Fruit fly (Drosophila melanogaster) whole organism, embryonic: ENCODE measurements around the gene CG34331.
A peak's percentile ranks its signal among the peaks of the same experiment; 100 is the strongest.

Experiments
- Asciz ChIP-seq: fragments of 200-800 bp; sonication (Bioruptor generic); optimal IDR thresholded peaks from 2 replicates; lab custom pipeline; 2017; ENCODE audit warnings: missing biosample characterization, mild to moderate bottlenecking, missing genetic modification characterization, missing genetic modification reagents
- Bdp1 ChIP-seq: fragments of 200-800 bp; sonication (Bioruptor generic); optimal IDR thresholded peaks from 3 replicates; lab custom pipeline; 2016; ENCODE audit warnings: missing biosample characterization, missing genetic modification characterization
- CG1024 ChIP-seq: fragments of 200-800 bp; sonication (Bioruptor generic); IDR thresholded peaks from 2 replicates; pipeline ENCODE4 v1.3.6; 2022; ENCODE audit warnings: missing biosample characterization, missing genetic modification characterization
- CG10267 ChIP-seq: fragments of 200-800 bp; sonication (Bioruptor generic); optimal IDR thresholded peaks from 2 replicates; lab custom pipeline; 2018; ENCODE audit warnings: missing biosample characterization, mild to moderate bottlenecking, missing genetic modification characterization, moderate library complexity
- CG10366 ChIP-seq: fragments of 200-800 bp; sonication (Bioruptor generic); IDR thresholded peaks from 2 replicates; pipeline ENCODE4 v1.3.6; 2022; ENCODE audit warnings: missing biosample characterization, missing genetic modification characterization
- CG12155 ChIP-seq: fragments of 200-800 bp; sonication (Bioruptor generic); optimal IDR thresholded peaks from 3 replicates; lab custom pipeline; 2016; ENCODE audit warnings: missing biosample characterization, missing genetic modification characterization
- CG12299 ChIP-seq: fragments of 200-800 bp; sonication (Bioruptor generic); optimal IDR thresholded peaks from 2 replicates; lab custom pipeline; 2018; ENCODE audit warnings: missing biosample characterization, mild to moderate bottlenecking, missing genetic modification characterization
- CG15269 ChIP-seq: fragments of 200-800 bp; sonication (Bioruptor generic); optimal IDR thresholded peaks from 2 replicates; lab custom pipeline; 2018; ENCODE audit warnings: missing biosample characterization, mild to moderate bottlenecking, missing genetic modification characterization, moderate library complexity
- CG1602 ChIP-seq: fragments of 200-800 bp; sonication (Bioruptor generic); optimal IDR thresholded peaks from 3 replicates; lab custom pipeline; 2016; ENCODE audit warnings: missing biosample characterization, missing genetic modification characterization
- CG18262 ChIP-seq: fragments of 200-800 bp; optimal IDR thresholded peaks from 3 replicates; lab custom pipeline; 2019; ENCODE audit warnings: missing biosample characterization, mild to moderate bottlenecking, missing genetic modification characterization, moderate library complexity
- CG34422 ChIP-seq: fragments of 200-800 bp; sonication (Bioruptor generic); IDR thresholded peaks from 3 replicates; pipeline ENCODE4 v1.3.6; 2022; ENCODE audit warnings: missing biosample characterization, missing genetic modification characterization
- CG3995 ChIP-seq: fragments of 200-800 bp; sonication (Bioruptor generic); optimal IDR thresholded peaks from 3 replicates; lab custom pipeline; 2016; ENCODE audit warnings: missing biosample characterization, missing genetic modification characterization
- CG4617 ChIP-seq: fragments of 200-800 bp; sonication (Bioruptor generic); optimal IDR thresholded peaks from 3 replicates; lab custom pipeline; 2016; ENCODE audit warnings: missing biosample characterization, missing genetic modification characterization, borderline replicate concordance
- CG5953 ChIP-seq: fragments of 200-800 bp; sonication (Bioruptor generic); IDR thresholded peaks from 2 replicates; pipeline ENCODE4 v1.3.6; 2022; ENCODE audit warnings: missing biosample characterization, missing genetic modification characterization
- CG6272 ChIP-seq: fragments of 200-800 bp; sonication (Bioruptor generic); IDR thresholded peaks from 2 replicates; pipeline ENCODE4 v1.3.6; 2022; ENCODE audit warnings: missing biosample characterization, missing genetic modification characterization
- CG6654 ChIP-seq: fragments of 200-800 bp; sonication (Bioruptor generic); optimal IDR thresholded peaks from 2 replicates; lab custom pipeline; 2017; ENCODE audit warnings: missing biosample characterization, mild to moderate bottlenecking, missing genetic modification characterization
- CG6689 ChIP-seq: fragments of 200-800 bp; sonication (Bioruptor generic); IDR thresholded peaks from 2 replicates; pipeline ENCODE4 v1.3.6; 2022; ENCODE audit warnings: missing biosample characterization, missing genetic modification characterization
- CG8089 ChIP-seq: fragments of 200-800 bp; sonication (Bioruptor generic); optimal IDR thresholded peaks from 3 replicates; lab custom pipeline; 2016; ENCODE audit warnings: missing biosample characterization, missing genetic modification characterization
- CG8359 ChIP-seq: fragments of 200-800 bp; sonication (Bioruptor generic); optimal IDR thresholded peaks from 2 replicates; lab custom pipeline; 2017; ENCODE audit warnings: missing biosample characterization, mild to moderate bottlenecking, missing genetic modification characterization, borderline replicate concordance
- CG8765 ChIP-seq: fragments of 200-800 bp; sonication (Bioruptor generic); IDR thresholded peaks from 2 replicates; pipeline ENCODE4 v1.3.6; 2022; ENCODE audit warnings: missing biosample characterization, missing genetic modification characterization
- CG8944 ChIP-seq: fragments of 200-800 bp; sonication (Bioruptor generic); optimal IDR thresholded peaks from 3 replicates; lab custom pipeline; 2016; ENCODE audit warnings: missing biosample characterization, missing genetic modification characterization
- CG9817 ChIP-seq: fragments of 200-800 bp; sonication (Bioruptor generic); optimal IDR thresholded peaks from 2 replicates; lab custom pipeline; 2018; ENCODE audit warnings: missing biosample characterization, mild to moderate bottlenecking, missing genetic modification characterization, moderate library complexity
- CkIIα-i1 ChIP-seq: fragments of 200-800 bp; sonication (Bioruptor generic); IDR thresholded peaks from 2 replicates; pipeline ENCODE4 v1.3.6; 2022; ENCODE audit warnings: missing biosample characterization, missing genetic modification characterization
- CrebB ChIP-seq: fragments of 200-800 bp; sonication (Bioruptor generic); optimal IDR thresholded peaks from 3 replicates; lab custom pipeline; 2018; ENCODE audit warnings: missing biosample characterization, mild to moderate bottlenecking, missing genetic modification characterization
- Dbx ChIP-seq: fragments of 200-800 bp; sonication (Bioruptor generic); IDR thresholded peaks from 3 replicates; pipeline ENCODE4 v1.3.6; 2022; ENCODE audit warnings: missing biosample characterization, missing genetic modification characterization
- Gsc ChIP-seq: fragments of 200-800 bp; sonication (Bioruptor generic); IDR thresholded peaks from 2 replicates; pipeline ENCODE4 v1.3.6; 2022; ENCODE audit warnings: missing biosample characterization, missing genetic modification characterization
- Hmx ChIP-seq: fragments of 200-800 bp; sonication (Bioruptor generic); optimal IDR thresholded peaks from 2 replicates; lab custom pipeline; 2016; ENCODE audit warnings: missing biosample characterization, missing genetic modification characterization
- NC2α ChIP-seq: fragments of 200-800 bp; sonication (Bioruptor generic); optimal IDR thresholded peaks from 2 replicates; lab custom pipeline; 2016; ENCODE audit warnings: missing biosample characterization, missing genetic modification characterization
- NK7.1 ChIP-seq: fragments of 200-800 bp; sonication (Bioruptor generic); optimal IDR thresholded peaks from 3 replicates; lab custom pipeline; 2016; ENCODE audit warnings: missing biosample characterization, missing genetic modification characterization
- Poxn ChIP-seq: fragments of 200-800 bp; sonication (Bioruptor generic); IDR thresholded peaks from 2 replicates; pipeline ENCODE4 v1.3.6; 2022; ENCODE audit warnings: missing biosample characterization, missing genetic modification characterization
- Taf1 ChIP-seq: fragments of 200-800 bp; sonication (Bioruptor generic); IDR thresholded peaks from 2 replicates; pipeline ENCODE4 v1.3.6; 2022; ENCODE audit warnings: missing biosample characterization, missing genetic modification characterization
- ato ChIP-seq: fragments of 200-800 bp; sonication (Bioruptor generic); IDR thresholded peaks from 2 replicates; pipeline ENCODE4 v1.3.6; 2022; ENCODE audit warnings: missing biosample characterization, missing genetic modification characterization; ENCODE audit not compliant: partially characterized antibody
- bcd ChIP-seq: fragments of 200-800 bp; sonication (Bioruptor generic); optimal IDR thresholded peaks from 2 replicates; lab custom pipeline; 2017; ENCODE audit warnings: missing biosample characterization, mild to moderate bottlenecking, missing genetic modification characterization
- cas ChIP-seq: fragments of 200-800 bp; sonication (Bioruptor generic); IDR thresholded peaks from 2 replicates; pipeline ENCODE4 v1.3.6; 2022; ENCODE audit warnings: missing biosample characterization, missing genetic modification characterization
- caup ChIP-seq: fragments of 200-800 bp; sonication (Bioruptor generic); optimal IDR thresholded peaks from 3 replicates; lab custom pipeline; 2017; ENCODE audit warnings: missing biosample characterization, mild to moderate bottlenecking, missing genetic modification characterization, moderate library complexity; ENCODE audit not compliant: severe bottlenecking
- chinmo ChIP-seq: fragments of 200-800 bp; sonication (Bioruptor generic); IDR thresholded peaks from 4 replicates; pipeline ENCODE4 v1.3.6; 2022; ENCODE audit warnings: missing biosample characterization, missing genetic modification characterization; ENCODE audit not compliant: partially characterized antibody
- ci ChIP-seq: fragments of 200-800 bp; sonication (Bioruptor generic); IDR thresholded peaks from 3 replicates; pipeline ENCODE4 v1.3.6; 2022; ENCODE audit warnings: missing biosample characterization, missing genetic modification characterization
- crol ChIP-seq: fragments of 200-800 bp; sonication (Bioruptor generic); IDR thresholded peaks from 2 replicates; pipeline ENCODE4 v1.3.6; 2022; ENCODE audit warnings: missing biosample characterization, missing genetic modification characterization
- dati ChIP-seq: fragments of 200-800 bp; sonication (Bioruptor generic); IDR thresholded peaks from 2 replicates; pipeline ENCODE4 v1.3.6; 2022; ENCODE audit warnings: missing biosample characterization, missing genetic modification characterization
- dysf ChIP-seq: fragments of 200-800 bp; sonication (Bioruptor generic); IDR thresholded peaks from 3 replicates; pipeline ENCODE4 v1.3.6; 2022; ENCODE audit warnings: missing biosample characterization, missing genetic modification characterization
- ftz-f1 ChIP-seq: fragments of 200-800 bp; sonication (Bioruptor generic); optimal IDR thresholded peaks from 2 replicates; lab custom pipeline; 2016; ENCODE audit warnings: missing biosample characterization, missing genetic modification characterization
- hth ChIP-seq: fragments of >200 bp; optimal IDR thresholded peaks from 2 replicates; lab custom pipeline; 2017; ENCODE audit warnings: inconsistent platforms
- jigr1 ChIP-seq: fragments of 200-800 bp; sonication (Bioruptor generic); IDR thresholded peaks from 3 replicates; pipeline ENCODE4 v1.3.6; 2022; ENCODE audit warnings: missing biosample characterization, missing genetic modification characterization
- jing ChIP-seq: fragments of 200-800 bp; sonication (Bioruptor generic); optimal IDR thresholded peaks from 2 replicates; lab custom pipeline; 2018; ENCODE audit warnings: missing biosample characterization, mild to moderate bottlenecking, missing genetic modification characterization
- ken ChIP-seq: fragments of 200-800 bp; sonication (Bioruptor generic); IDR thresholded peaks from 3 replicates; pipeline ENCODE4 v1.3.6; 2022; ENCODE audit warnings: missing biosample characterization, missing genetic modification characterization
- lab ChIP-seq: fragments of 200-800 bp; sonication (Bioruptor generic); optimal IDR thresholded peaks from 3 replicates; lab custom pipeline; 2017; ENCODE audit warnings: missing biosample characterization, missing genetic modification characterization, mild to moderate bottlenecking, moderate library complexity, missing genetic modification reagents
- mld ChIP-seq: fragments of 200-800 bp; sonication (Bioruptor generic); IDR thresholded peaks from 3 replicates; pipeline ENCODE4 v1.3.6; 2022; ENCODE audit warnings: missing biosample characterization, missing genetic modification characterization; ENCODE audit not compliant: partially characterized antibody
- otp ChIP-seq: fragments of 200-800 bp; sonication (Bioruptor generic); IDR thresholded peaks from 3 replicates; pipeline ENCODE4, ENCODE4 v1.3.6; 2022; ENCODE audit warnings: missing biosample characterization, missing genetic modification characterization
- pnt ChIP-seq: fragments of 200-800 bp; sonication (Bioruptor generic); optimal IDR thresholded peaks from 3 replicates; lab custom pipeline; 2016; ENCODE audit warnings: missing biosample characterization, missing genetic modification characterization
- psq ChIP-seq: fragments of 200-800 bp; sonication (Bioruptor generic); optimal IDR thresholded peaks from 2 replicates; lab custom pipeline; 2017; ENCODE audit warnings: missing biosample characterization, missing genetic modification characterization
- wdn ChIP-seq: fragments of 200-800 bp; sonication (Bioruptor generic); IDR thresholded peaks from 2 replicates; pipeline ENCODE4 v1.3.6; 2022; ENCODE audit warnings: missing biosample characterization, missing genetic modification characterization
- zen2 ChIP-seq: fragments of 200-800 bp; sonication (Bioruptor generic); IDR thresholded peaks from 3 replicates; pipeline ENCODE4 v1.3.6; 2022; ENCODE audit warnings: missing biosample characterization, missing genetic modification characterization; ENCODE audit not compliant: partially characterized antibody

The CG34331 gene

DNA sequence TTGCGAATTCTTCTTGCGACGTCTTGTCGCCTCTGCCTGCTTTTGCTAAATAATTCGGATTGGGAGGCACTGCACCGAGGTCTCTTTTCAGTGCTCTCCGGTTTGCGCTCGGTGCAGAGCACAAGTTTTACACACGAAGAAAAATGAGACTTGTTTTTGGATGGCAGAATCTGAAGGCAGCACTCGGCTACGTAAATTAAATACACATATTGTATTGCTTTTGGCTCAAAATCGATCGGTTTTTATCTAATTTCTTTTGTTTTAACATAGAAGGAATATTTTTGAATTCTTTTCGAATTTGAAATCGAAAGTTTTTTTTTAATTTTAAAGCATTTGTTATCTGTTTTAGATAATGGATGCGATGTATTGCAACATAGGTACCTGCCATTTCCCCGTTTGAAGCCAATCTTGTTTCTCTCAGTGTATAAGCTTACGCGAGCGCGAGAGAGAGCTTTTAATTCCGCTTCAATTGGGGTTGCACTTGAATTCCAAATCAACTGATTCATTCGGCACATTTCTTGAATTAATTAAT lies 51.3 kb downstream of the CG34331 start, which contains the start of gene AnxB10 (continued):
- TF ChIP-seq CG8944 (GFP tag; lab: Kevin White, UChicago) (peak; percentile 47), CG9817 (tag; lab: Kevin White, UChicago) (no peak), CG8359 (GFP tag; lab: Kevin White, UChicago) (no peak), CG8089 (GFP tag; lab: Kevin White, UChicago) (peak; percentile 35), CG10267 (tag; lab: Kevin White, UChicago) (peak; percentile 46), mld (GFP tag; lab: Robert Waterston, UW) (no peak), NK7.1 (GFP tag; lab: Kevin White, UChicago) (no peak), NC2α (no peak), ken (GFP tag; lab: Robert Waterston, UW) (no peak), ci (GFP tag; lab: Robert Waterston, UW) (no peak), CG5953 (GFP tag; lab: Robert Waterston, UW) (no peak), pnt (peak; percentile 25), ato (no peak), Hmx (GFP tag; lab: Kevin White, UChicago) (no peak), CG34422 (GFP tag; lab: Robert Waterston, UW) (peak; percentile 46; the same call in 1 of the 3 replicates), lab (GFP tag; lab: Kevin White, UChicago) (peak; percentile 76), CG6654 (peak; percentile 4), cas (GFP tag; lab: Robert Waterston, UW) (no peak), hth (no peak), CG3995 (peak; percentile 13), bcd (GFP tag; lab: Kevin White, UChicago) (peak; percentile 75), Gsc (GFP tag; lab: Robert Waterston, UW) (no peak), CG8765 (no peak), CG18262 (tag; lab: Kevin White, UChicago) (peak; percentile 68), CG1602 (peak; percentile 27), Asciz (peak; percentile 63), CG1024 (GFP tag; lab: Robert Waterston, UW) (no peak), CG10366 (GFP tag; lab: Robert Waterston, UW) (peak; percentile 12; the same call in 1 of the 2 replicates), jing (GFP tag; lab: Kevin White, UChicago) (peak; percentile 20), Dbx (peak; percentile 56; the same call in 1 of the 3 replicates), Poxn (no peak), jigr1 (peak; percentile 40; the same call in 2 of the 3 replicates), dati (GFP tag; lab: Robert Waterston, UW) (no peak), caup (GFP tag; lab: Kevin White, UChicago) (peak; percentile 54), Bdp1 (peak; percentile 1), otp (no peak), wdn (GFP tag; lab: Robert Waterston, UW) (no peak), dysf (GFP tag; lab: Robert Waterston, UW) (peak; percentile 73), psq (GFP tag; lab: Kevin White, UChicago) (no peak), ftz-f1 (GFP tag; lab: Kevin White, UChicago) (no peak), CG4617 (no peak), zen2 (GFP tag; lab: Robert Waterston, UW) (no peak), CG12299 (tag; lab: Kevin White, UChicago) (no peak), CG6689 (peak; percentile 75), chinmo (no peak), CkIIα-i1 (GFP tag; lab: Robert Waterston, UW) (no peak), CG6272 (GFP tag; lab: Robert Waterston, UW) (no peak), crol (GFP tag; lab: Robert Waterston, UW) (no peak), Taf1 (GFP tag; lab: Robert Waterston, UW) (no peak), CG12155 (GFP tag; lab: Kevin White, UChicago) (peak; percentile 43), CrebB (tag; lab: Kevin White, UChicago) (no peak), CG15269 (peak; percentile 55)
